Fruit fly (Drosophila melanogaster) whole organism, embryonic: ENCODE results near the gene Ntf-2.

Experiments used
- ATbp ChIP-seq: fragments of 200-800 bp; sonication (Bioruptor generic); optimal IDR thresholded peaks from 2 replicates; lab custom pipeline; 2017; ENCODE audit warnings: missing biosample characterization, mild to moderate bottlenecking, missing genetic modification characterization, missing genetic modification reagents
- CG11247 ChIP-seq: fragments of 200-800 bp; sonication (Bioruptor generic); IDR thresholded peaks from 2 replicates; pipeline ENCODE4 v1.3.6; 2022; ENCODE audit warnings: missing biosample characterization, missing genetic modification characterization
- CG12155 ChIP-seq: fragments of 200-800 bp; sonication (Bioruptor generic); optimal IDR thresholded peaks from 3 replicates; lab custom pipeline; 2016; ENCODE audit warnings: missing biosample characterization, missing genetic modification characterization
- CG13424 ChIP-seq: fragments of 200-800 bp; sonication (Bioruptor generic); optimal IDR thresholded peaks from 2 replicates; lab custom pipeline; 2019; ENCODE audit warnings: missing biosample characterization, mild to moderate bottlenecking, missing genetic modification characterization, moderate library complexity
- CG16779 ChIP-seq: fragments of 200-800 bp; sonication (Bioruptor generic); IDR thresholded peaks from 2 replicates; pipeline ENCODE4 v1.3.6; 2022; ENCODE audit warnings: missing biosample characterization, missing genetic modification characterization
- CG16815 ChIP-seq: fragments of 200-800 bp; sonication (Bioruptor generic); optimal IDR thresholded peaks from 3 replicates; lab custom pipeline; 2017; ENCODE audit warnings: missing biosample characterization, mild to moderate bottlenecking, missing genetic modification characterization
- CG17186 ChIP-seq: fragments of 200-800 bp; sonication (Bioruptor generic); optimal IDR thresholded peaks from 3 replicates; lab custom pipeline; 2017; ENCODE audit warnings: missing biosample characterization, missing genetic modification reagents, missing genetic modification characterization
- CG17912 ChIP-seq: fragments of 200-800 bp; sonication (Bioruptor generic); optimal IDR thresholded peaks from 2 replicates; lab custom pipeline; 2018; ENCODE audit warnings: missing biosample characterization, mild to moderate bottlenecking, missing genetic modification characterization
- CG3065 ChIP-seq: fragments of 200-800 bp; sonication (Bioruptor generic); optimal IDR thresholded peaks from 2 replicates; lab custom pipeline; 2016; ENCODE audit warnings: missing biosample characterization, missing genetic modification characterization
- CG3726 ChIP-seq: fragments of 200-800 bp; sonication (Bioruptor generic); IDR thresholded peaks from 3 replicates; pipeline ENCODE4, ENCODE4 v1.3.6; 2022; ENCODE audit warnings: missing biosample characterization, missing genetic modification characterization
- CG42726 ChIP-seq: fragments of 200-800 bp; sonication (Bioruptor generic); IDR thresholded peaks from 2 replicates; pipeline ENCODE4 v1.3.6; 2022; ENCODE audit warnings: missing biosample characterization, missing genetic modification characterization; ENCODE audit not compliant: partially characterized antibody
- CG4282 ChIP-seq: fragments of 200-800 bp; sonication (Bioruptor generic); optimal IDR thresholded peaks from 2 replicates; lab custom pipeline; 2016; ENCODE audit warnings: missing biosample characterization, missing genetic modification characterization
- CG4854 ChIP-seq: fragments of 200-800 bp; sonication (Bioruptor generic); optimal IDR thresholded peaks from 2 replicates; lab custom pipeline; 2016; ENCODE audit warnings: missing biosample characterization, missing genetic modification characterization, inconsistent platforms
- CG5953 ChIP-seq: fragments of 200-800 bp; sonication (Bioruptor generic); IDR thresholded peaks from 2 replicates; pipeline ENCODE4 v1.3.6; 2022; ENCODE audit warnings: missing biosample characterization, missing genetic modification characterization
- CG6272 ChIP-seq: fragments of 200-800 bp; sonication (Bioruptor generic); IDR thresholded peaks from 2 replicates; pipeline ENCODE4 v1.3.6; 2022; ENCODE audit warnings: missing biosample characterization, missing genetic modification characterization
- CG7928 ChIP-seq: fragments of 200-800 bp; sonication (Bioruptor generic); optimal IDR thresholded peaks from 2 replicates; lab custom pipeline; 2017; ENCODE audit warnings: missing biosample characterization, mild to moderate bottlenecking, missing genetic modification characterization
- CG8924 ChIP-seq: fragments of 200-800 bp; optimal IDR thresholded peaks from 3 replicates; lab custom pipeline; 2019; ENCODE audit warnings: missing biosample characterization, mild to moderate bottlenecking, missing genetic modification characterization, moderate library complexity
- CG9932 ChIP-seq: fragments of 200-800 bp; sonication (Bioruptor generic); IDR thresholded peaks from 2 replicates; pipeline ENCODE4 v1.3.6; 2022; ENCODE audit warnings: missing biosample characterization, missing genetic modification characterization
- CTCF ChIP-seq: fragments of 200-800 bp; sonication (Bioruptor generic); optimal IDR thresholded peaks from 2 replicates; lab custom pipeline; 2017; ENCODE audit warnings: missing biosample characterization, mild to moderate bottlenecking, missing genetic modification characterization, moderate library complexity
- Camta ChIP-seq: fragments of 200-800 bp; sonication (Bioruptor generic); optimal IDR thresholded peaks from 2 replicates; lab custom pipeline; 2016; ENCODE audit warnings: missing biosample characterization, missing genetic modification characterization
- Chrac-16 ChIP-seq: fragments of 200-800 bp; sonication (Bioruptor generic); optimal IDR thresholded peaks from 3 replicates; lab custom pipeline; 2016; ENCODE audit warnings: missing biosample characterization, missing genetic modification characterization
- CrebB ChIP-seq: fragments of 200-800 bp; sonication (Bioruptor generic); optimal IDR thresholded peaks from 3 replicates; lab custom pipeline; 2018; ENCODE audit warnings: missing biosample characterization, mild to moderate bottlenecking, missing genetic modification characterization
- D19B ChIP-seq: fragments of 200-800 bp; sonication (Bioruptor generic); optimal IDR thresholded peaks from 2 replicates; lab custom pipeline; 2017; ENCODE audit warnings: missing biosample characterization, mild to moderate bottlenecking, missing genetic modification characterization
- GATAe ChIP-seq: fragments of 200-800 bp; sonication (Bioruptor generic); conservative IDR thresholded peaks from 2 replicates; pipeline ENCODE4 v1.3.6; 2022; ENCODE audit warnings: missing biosample characterization, missing genetic modification characterization
- Gug ChIP-seq: fragments of 200-800 bp; sonication (Bioruptor generic); IDR thresholded peaks from 4 replicates; pipeline ENCODE4 v1.3.6; 2022; ENCODE audit warnings: missing biosample characterization, missing genetic modification characterization
- Hmr ChIP-seq: fragments of 200-800 bp; sonication (Bioruptor generic); optimal IDR thresholded peaks from 3 replicates; lab custom pipeline; 2017; ENCODE audit warnings: mild to moderate bottlenecking, missing biosample characterization, missing genetic modification reagents, missing genetic modification characterization
- Hr3 ChIP-seq: fragments of 200-800 bp; sonication (Bioruptor generic); optimal IDR thresholded peaks from 3 replicates; lab custom pipeline; 2016; ENCODE audit warnings: missing biosample characterization, missing genetic modification characterization
- Hr78 ChIP-seq, 2 experiments: fragments of 200-800 bp in 1 of 2; fragments of >200 bp in 1 of 2; sonication (Bioruptor generic) in 1 of 2; optimal IDR thresholded peaks; 2 replicates each; lab custom pipeline; 2017 to 2019; ENCODE audit warnings: missing biosample characterization in 2 of 2, missing genetic modification characterization in 2 of 2, mild to moderate bottlenecking in 1 of 2, moderate library complexity in 1 of 2
- Jarid2 ChIP-seq: fragments of 200-800 bp; sonication (Bioruptor generic); optimal IDR thresholded peaks from 3 replicates; lab custom pipeline; 2017; ENCODE audit warnings: mild to moderate bottlenecking, missing biosample characterization, missing genetic modification reagents, missing genetic modification characterization
- NC2α ChIP-seq: fragments of 200-800 bp; sonication (Bioruptor generic); optimal IDR thresholded peaks from 2 replicates; lab custom pipeline; 2016; ENCODE audit warnings: missing biosample characterization, missing genetic modification characterization
- NC2β ChIP-seq: fragments of 200-800 bp; sonication (Bioruptor generic); optimal IDR thresholded peaks from 2 replicates; lab custom pipeline; 2016; ENCODE audit warnings: missing biosample characterization, missing genetic modification characterization
- Sox100B ChIP-seq: fragments of 200-800 bp; sonication (Bioruptor generic); optimal IDR thresholded peaks from 3 replicates; lab custom pipeline; 2018; ENCODE audit warnings: missing biosample characterization, mild to moderate bottlenecking, missing genetic modification characterization
- bigmax ChIP-seq: fragments of 200-800 bp; sonication (Bioruptor generic); optimal IDR thresholded peaks from 2 replicates; lab custom pipeline; 2018; ENCODE audit warnings: missing biosample characterization, mild to moderate bottlenecking, missing genetic modification characterization
- chif ChIP-seq, 2 experiments: fragments of 200-800 bp; sonication (Bioruptor generic); optimal IDR thresholded peaks; 3 replicates each; lab custom pipeline; 2016; ENCODE audit warnings: missing biosample characterization in 2 of 2, missing genetic modification characterization in 2 of 2
- chm ChIP-seq: fragments of 200-800 bp; sonication (Bioruptor generic); IDR thresholded peaks from 2 replicates; pipeline ENCODE4 v1.3.6; 2022; ENCODE audit warnings: missing biosample characterization, missing genetic modification characterization
- cwo ChIP-seq: fragments of 200-800 bp; sonication (Bioruptor generic); optimal IDR thresholded peaks from 3 replicates; lab custom pipeline; 2017; ENCODE audit warnings: missing biosample characterization, missing genetic modification characterization, mild to moderate bottlenecking, moderate library complexity, missing genetic modification reagents
- da ChIP-seq: fragments of 200-800 bp; sonication (Bioruptor generic); optimal IDR thresholded peaks from 2 replicates; lab custom pipeline; 2016; ENCODE audit warnings: missing biosample characterization, missing genetic modification characterization
- fu2 ChIP-seq: fragments of 200-800 bp; sonication (Bioruptor generic); optimal IDR thresholded peaks from 2 replicates; lab custom pipeline; 2016; ENCODE audit warnings: missing biosample characterization, missing genetic modification characterization
- inv ChIP-seq: fragments of 200-800 bp; sonication (Bioruptor generic); IDR thresholded peaks from 2 replicates; pipeline ENCODE4 v1.3.6; 2022; ENCODE audit warnings: missing biosample characterization, missing genetic modification characterization; ENCODE audit not compliant: partially characterized antibody
- knrl ChIP-seq: fragments of 200-800 bp; sonication (Bioruptor generic); IDR thresholded peaks from 3 replicates; pipeline ENCODE4 v1.3.6; 2022; ENCODE audit warnings: missing biosample characterization, missing genetic modification characterization; ENCODE audit not compliant: partially characterized antibody
- maf-S ChIP-seq: fragments of 200-800 bp; sonication (Bioruptor generic); optimal IDR thresholded peaks from 2 replicates; lab custom pipeline; 2016; ENCODE audit warnings: missing biosample characterization, missing genetic modification characterization
- mam ChIP-seq: fragments of 200-800 bp; sonication (Bioruptor generic); optimal IDR thresholded peaks from 3 replicates; lab custom pipeline; 2016; ENCODE audit warnings: missing biosample characterization, missing genetic modification characterization
- pfk ChIP-seq: fragments of 200-800 bp; sonication (Bioruptor generic); optimal IDR thresholded peaks from 2 replicates; lab custom pipeline; 2018; ENCODE audit warnings: missing biosample characterization, mild to moderate bottlenecking, missing genetic modification characterization, moderate library complexity
- prd ChIP-seq, 3 experiments: fragments of >200 bp in 2 of 3; fragments of 200-800 bp in 1 of 3; sonication (Bioruptor generic) in 1 of 3; optimal IDR thresholded peaks in 2 of 3; IDR thresholded peaks in 1 of 3; 2 replicates in 2 of 3; 3 replicates in 1 of 3; pipeline versions ENCODE4 v1.3.6 to Lab custom; 2017 to 2022; ENCODE audit warnings: missing biosample characterization in 1 of 3, missing genetic modification characterization in 1 of 3
- pros ChIP-seq: fragments of 200-800 bp; sonication (Bioruptor generic); optimal IDR thresholded peaks from 3 replicates; lab custom pipeline; 2019; ENCODE audit warnings: missing biosample characterization, mild to moderate bottlenecking, missing genetic modification characterization, moderate library complexity
- run ChIP-seq: fragments of 200-800 bp; sonication (Bioruptor generic); optimal IDR thresholded peaks from 3 replicates; lab custom pipeline; 2018; ENCODE audit warnings: missing biosample characterization, mild to moderate bottlenecking, missing genetic modification characterization
- sna ChIP-seq: fragments of 200-800 bp; sonication (Bioruptor generic); IDR thresholded peaks from 2 replicates; pipeline ENCODE4 v1.3.6; 2022; ENCODE audit warnings: missing biosample characterization, missing genetic modification characterization; ENCODE audit not compliant: partially characterized antibody
- so ChIP-seq: fragments of 200-800 bp; sonication (Bioruptor generic); IDR thresholded peaks from 3 replicates; pipeline ENCODE4 v1.3.6; 2022; ENCODE audit warnings: missing biosample characterization, missing genetic modification characterization
- ttk ChIP-seq: fragments of 200-800 bp; sonication (Bioruptor generic); IDR thresholded peaks from 2 replicates; pipeline ENCODE4 v2.1.2; 2022; ENCODE audit warnings: missing biosample characterization, missing genetic modification characterization

Ntf-2 gene

DNA sequence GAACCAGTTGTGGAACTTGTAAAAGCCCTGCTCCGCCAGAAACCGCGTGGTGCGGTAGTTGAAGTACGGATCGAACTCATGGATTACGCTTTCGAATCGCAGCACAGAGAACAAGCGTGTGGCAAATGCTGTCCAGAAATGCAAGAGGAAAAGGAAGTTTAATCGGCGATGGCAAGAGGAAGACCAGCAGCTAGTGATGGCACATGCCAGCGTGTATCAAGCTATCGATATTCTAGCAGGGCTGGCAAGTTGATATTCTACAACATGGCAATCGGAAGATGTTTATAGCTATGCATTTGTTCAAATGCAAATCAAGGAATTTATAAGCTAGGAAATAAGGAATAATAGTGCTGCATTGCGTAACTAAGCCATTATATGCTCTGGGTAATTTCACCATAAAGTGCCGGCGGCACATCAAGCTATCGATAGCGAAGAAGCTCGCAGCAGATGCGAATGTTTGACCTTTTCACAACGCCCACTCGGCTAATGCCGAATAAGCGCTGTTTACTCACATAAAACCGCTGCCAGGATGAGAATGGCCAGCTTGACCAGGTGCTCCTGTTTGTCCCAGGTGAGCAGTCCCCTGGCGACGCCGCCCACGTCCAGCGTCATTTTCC lies 17.9 kb downstream of the Ntf-2 start (continued):
- TF ChIP-seq run, result peak; percentile 52
- peak; percentile 77 for TF ChIP-seq inv (GFP tag; lab: Robert Waterston, UW)
- peak; percentile 77; the same call in 2 of the 3 replicates for TF ChIP-seq knrl
- peak; percentile 35 for TF ChIP-seq CG13424 (tag; lab: Kevin White, UChicago)
- peak; percentile 43 for TF ChIP-seq NC2α
- peak; percentile 73 for TF ChIP-seq pfk (GFP tag; lab: Kevin White, UChicago)
- peak; percentile 66 for TF ChIP-seq CG42726 (GFP tag; lab: Robert Waterston, UW)
- peak; percentile 63; the same call in 2 of the 4 replicates for TF ChIP-seq Gug
- TF ChIP-seq CG9932 (GFP tag; lab: Robert Waterston, UW), result peak; percentile 77
- peak; percentile 68 for TF ChIP-seq CG8924 (tag; lab: Kevin White, UChicago)
- peak; percentile 47 to 59 for TF ChIP-seq chif (GFP tag; optimal IDR thresholded peaks at IDR 0.05; lab: Kevin White, UChicago)
- TF ChIP-seq CTCF (GFP tag; lab: Kevin White, UChicago), result peak; percentile 59
- peak; percentile 58 for TF ChIP-seq Jarid2 (GFP tag; lab: Kevin White, UChicago)
- peak; percentile 56 for TF ChIP-seq CG4854
- TF ChIP-seq mam (GFP tag; lab: Kevin White, UChicago), result peak; percentile 74
- no peak for TF ChIP-seq prd (optimal IDR thresholded peaks at IDR 0.05; lab: Kevin White, UChicago)
- TF ChIP-seq prd (GFP tag; IDR thresholded peaks at IDR 0.05; lab: Robert Waterston, UW), result peak; percentile 61
- peak; percentile 47 for TF ChIP-seq Camta (GFP tag; lab: Kevin White, UChicago)
- peak; percentile 70 for TF ChIP-seq CG11247 (GFP tag; lab: Robert Waterston, UW)
- peak in 1 of 2 experiments; percentile 24 for TF ChIP-seq Hr78 (GFP tag; optimal IDR thresholded peaks at IDR 0.05; lab: Kevin White, UChicago)
- peak; percentile 87 for TF ChIP-seq NC2β
- peak; percentile 89 for TF ChIP-seq CG7928 (GFP tag; lab: Kevin White, UChicago)
- peak; percentile 63 for TF ChIP-seq cwo (GFP tag; lab: Kevin White, UChicago)
- 0 out of 2 replicates have a peak, but pooled peaks have one; percentile 47 for TF ChIP-seq CG16779 (GFP tag; lab: Robert Waterston, UW)
- TF ChIP-seq Hmr, result peak; percentile 92
- no peak for TF ChIP-seq da
- peak; percentile 71 for TF ChIP-seq maf-S
- peak; percentile 34 for TF ChIP-seq CG4282 (GFP tag; lab: Kevin White, UChicago)
- TF ChIP-seq CG3726 (GFP tag; lab: Robert Waterston, UW), result peak; percentile 47; the same call in 1 of the 3 replicates
- peak; percentile 76 for TF ChIP-seq ATbp (GFP tag; lab: Kevin White, UChicago)
- TF ChIP-seq CG17186 (GFP tag; lab: Kevin White, UChicago), result peak; percentile 79
- peak; percentile 93 for TF ChIP-seq chm
- peak; percentile 39; the same call in 1 of the 2 replicates for TF ChIP-seq ttk (GFP tag; lab: Robert Waterston, UW)
- TF ChIP-seq GATAe, result no peak
- peak; percentile 73 for TF ChIP-seq sna (GFP tag; lab: Robert Waterston, UW)
- TF ChIP-seq CG6272, result peak; percentile 48; the same call in 1 of the 2 replicates
- TF ChIP-seq CrebB (tag; lab: Kevin White, UChicago), result peak; percentile 88
- peak; percentile 0 for TF ChIP-seq Hr3
- TF ChIP-seq pros, result no peak
- peak; percentile 49 for TF ChIP-seq D19B (GFP tag; lab: Kevin White, UChicago)
- no peak for TF ChIP-seq CG5953 (GFP tag; lab: Robert Waterston, UW)
- peak; percentile 70 for TF ChIP-seq fu2 (GFP tag; lab: Kevin White, UChicago)
- peak; percentile 45 for TF ChIP-seq CG12155 (GFP tag; lab: Kevin White, UChicago)
- peak; percentile 67 for TF ChIP-seq bigmax
- TF ChIP-seq Sox100B (GFP tag; lab: Kevin White, UChicago), result peak; percentile 68
- TF ChIP-seq CG3065, result peak; percentile 56
- peak; percentile 84 for TF ChIP-seq CG17912 (GFP tag; lab: Kevin White, UChicago)
- TF ChIP-seq CG16815 (GFP tag; lab: Kevin White, UChicago), result no peak
- peak; percentile 76 for TF ChIP-seq so (GFP tag; lab: Robert Waterston, UW)
- TF ChIP-seq Chrac-16 (GFP tag; lab: Kevin White, UChicago), result no peak
